Worm (Caenorhabditis elegans) whole organism, early embryonic: ENCODE results near the gene C47A4.5.

ENCODE experiments used
- B0310.2 ChIP-seq: sonication (generic microtip); optimal IDR thresholded peaks from 2 replicates; lab custom pipeline; 2016; ENCODE audit warnings: mild to moderate bottlenecking, missing genetic modification characterization, missing compliant biosample characterization
- F13C5.2 ChIP-seq: sonication (generic microtip); optimal IDR thresholded peaks from 2 replicates; lab custom pipeline; 2017; ENCODE audit warnings: mild to moderate bottlenecking, missing genetic modification characterization, inconsistent platforms, missing compliant biosample characterization
- aly-1 ChIP-seq: sonication (generic microtip); optimal IDR thresholded peaks from 2 replicates; lab custom pipeline; 2016; ENCODE audit warnings: missing genetic modification characterization, missing compliant biosample characterization
- ama-1 ChIP-seq: fragments of 150-350 bp; optimal IDR thresholded peaks from 2 replicates; lab custom pipeline; 2014
- ceh-13 ChIP-seq: fragments of 200-800 bp; sonication (Bioruptor generic); optimal IDR thresholded peaks from 2 replicates; lab custom pipeline; 2018; ENCODE audit warnings: mild to moderate bottlenecking, missing genetic modification characterization, missing compliant biosample characterization
- ceh-36 ChIP-seq: sonication (generic microtip); optimal IDR thresholded peaks from 2 replicates; lab custom pipeline; 2016; ENCODE audit warnings: missing genetic modification characterization, inconsistent platforms, missing compliant biosample characterization
- ets-7 ChIP-seq: sonication (generic microtip); optimal IDR thresholded peaks from 2 replicates; lab custom pipeline; 2016; ENCODE audit warnings: missing genotype, missing genetic modification characterization, missing compliant biosample characterization
- flt-1 ChIP-seq: fragments of 200-800 bp; sonication (Bioruptor generic); IDR thresholded peaks from 2 replicates; pipeline ENCODE4 v1.3.6; 2022; ENCODE audit warnings: missing genetic modification characterization, missing compliant biosample characterization
- hmbx-1 ChIP-seq: sonication (generic microtip); optimal IDR thresholded peaks from 2 replicates; lab custom pipeline; 2016; ENCODE audit warnings: mild to moderate bottlenecking, missing genetic modification characterization, missing compliant biosample characterization
- hmg-4 ChIP-seq: fragments of 200-800 bp; sonication (Bioruptor generic); optimal IDR thresholded peaks from 2 replicates; lab custom pipeline; 2018; ENCODE audit warnings: mild to moderate bottlenecking, missing genetic modification characterization, missing compliant biosample characterization
- hnd-1 ChIP-seq: sonication (generic microtip); optimal IDR thresholded peaks from 2 replicates; lab custom pipeline; 2016; ENCODE audit warnings: missing genetic modification characterization, missing compliant biosample characterization
- pes-1 ChIP-seq: fragments of 200-800 bp; sonication (Bioruptor generic); IDR thresholded peaks from 2 replicates; pipeline ENCODE4 v1.3.6; 2022; ENCODE audit warnings: missing genetic modification reagents, missing genetic modification characterization, missing compliant biosample characterization
- scrt-1 ChIP-seq: fragments of 200-800 bp; sonication (Bioruptor generic); IDR thresholded peaks from 2 replicates; pipeline ENCODE4 v1.3.6; 2022; ENCODE audit warnings: missing genetic modification characterization, missing compliant biosample characterization
- sea-1 ChIP-seq: fragments of 200-800 bp; sonication (Bioruptor generic); conservative IDR thresholded peaks from 2 replicates; pipeline ENCODE4 v1.3.6; 2022; ENCODE audit warnings: missing genetic modification characterization, missing compliant biosample characterization
- tbx-11 ChIP-seq: fragments of 200-800 bp; sonication (Bioruptor generic); IDR thresholded peaks from 2 replicates; pipeline ENCODE4 v1.3.6; 2022; ENCODE audit warnings: missing genetic modification characterization, missing compliant biosample characterization
- tbx-37 ChIP-seq: fragments of 200-800 bp; sonication (Bioruptor generic); conservative IDR thresholded peaks from 2 replicates; pipeline ENCODE4 v1.3.6; 2022; ENCODE audit warnings: missing genetic modification reagents, missing genetic modification characterization, missing compliant biosample characterization
- tra-4 ChIP-seq: sonication (generic microtip); optimal IDR thresholded peaks from 2 replicates; lab custom pipeline; 2017; ENCODE audit warnings: missing genetic modification characterization, missing compliant biosample characterization

C47A4.5 gene

ce11 chrIV:13707894-13708293 lies 37.6 kb upstream of the C47A4.5 start:
- TF ChIP-seq scrt-1 (no peak), hnd-1 (tag; lab: Kevin White, UChicago) (no peak), aly-1 (tag; lab: Kevin White, UChicago) (no peak), tbx-37 (GFP tag; lab: Robert Waterston, UW) (no peak), tra-4 (tag; lab: Kevin White, UChicago) (no peak), hmg-4 (GFP tag; lab: Kevin White, UChicago) (no peak), hmbx-1 (tag; lab: Kevin White, UChicago) (no peak), tbx-11 (GFP tag; lab: Robert Waterston, UW) (no peak), ceh-36 (tag; lab: Kevin White, UChicago) (no peak)

ce11 chrIV:13709069-13709640 lies 36.4 kb upstream of the C47A4.5 start:
- TF ChIP-seq B0310.2 (tag; lab: Kevin White, UChicago), result no peak
- TF ChIP-seq tbx-37 (GFP tag; lab: Robert Waterston, UW), result no peak
- no peak for TF ChIP-seq ets-7 (tag; lab: Kevin White, UChicago)
- TF ChIP-seq flt-1 (GFP tag; lab: Robert Waterston, UW), result no peak
- no peak for TF ChIP-seq hmbx-1 (tag; lab: Kevin White, UChicago)
- no peak for TF ChIP-seq hmg-4 (GFP tag; lab: Kevin White, UChicago)
- TF ChIP-seq aly-1 (tag; lab: Kevin White, UChicago), result no peak
- no peak for TF ChIP-seq scrt-1
- TF ChIP-seq sea-1 (GFP tag; lab: Robert Waterston, UW), result no peak
- no peak for TF ChIP-seq ceh-36 (tag; lab: Kevin White, UChicago)
- TF ChIP-seq hnd-1 (tag; lab: Kevin White, UChicago), result no peak
- no peak for TF ChIP-seq pes-1 (GFP tag; lab: Robert Waterston, UW)
- no peak for TF ChIP-seq ceh-13
- TF ChIP-seq F13C5.2, result no peak
- TF ChIP-seq ama-1 (lab: Kevin White, UChicago), result no peak
- TF ChIP-seq tbx-11 (GFP tag; lab: Robert Waterston, UW), result no peak
- TF ChIP-seq tra-4 (tag; lab: Kevin White, UChicago), result no peak

- TF ChIP-seq ama-1 (lab: Kevin White, UChicago), result no peak
- TF ChIP-seq F13C5.2, result no peak
- TF ChIP-seq B0310.2 (tag; lab: Kevin White, UChicago), result no peak
- no peak for TF ChIP-seq tbx-37 (GFP tag; lab: Robert Waterston, UW)
- no peak for TF ChIP-seq tra-4 (tag; lab: Kevin White, UChicago)
- no peak for TF ChIP-seq hmg-4 (GFP tag; lab: Kevin White, UChicago)
- TF ChIP-seq ets-7 (tag; lab: Kevin White, UChicago), result no peak
- TF ChIP-seq hnd-1 (tag; lab: Kevin White, UChicago), result no peak
- TF ChIP-seq aly-1 (tag; lab: Kevin White, UChicago), result no peak
- no peak for TF ChIP-seq ceh-36 (tag; lab: Kevin White, UChicago)
- no peak for TF ChIP-seq sea-1 (GFP tag; lab: Robert Waterston, UW)
- no peak for TF ChIP-seq scrt-1
Observed at ce11 chrIV:13710367-13710766, 35.1 kb upstream of the C47A4.5 start.

- TF ChIP-seq hmbx-1 (tag; lab: Kevin White, UChicago) (no peak), ets-7 (tag; lab: Kevin White, UChicago) (no peak), tra-4 (tag; lab: Kevin White, UChicago) (no peak), pes-1 (GFP tag; lab: Robert Waterston, UW) (no peak), hnd-1 (tag; lab: Kevin White, UChicago) (no peak), F13C5.2 (no peak), hmg-4 (GFP tag; lab: Kevin White, UChicago) (no peak), ceh-36 (tag; lab: Kevin White, UChicago) (no peak), ceh-13 (no peak), tbx-11 (GFP tag; lab: Robert Waterston, UW) (no peak), flt-1 (GFP tag; lab: Robert Waterston, UW) (no peak), scrt-1 (no peak), aly-1 (tag; lab: Kevin White, UChicago) (no peak), sea-1 (GFP tag; lab: Robert Waterston, UW) (no peak), tbx-37 (GFP tag; lab: Robert Waterston, UW) (no peak), B0310.2 (tag; lab: Kevin White, UChicago) (no peak)
Observed at ce11 chrIV:13716279-13716678, 29.2 kb upstream of the C47A4.5 start, which contains the start of gene C47A4.1. Gene C47A4.1, minus strand, starts transcription at chrIV:13716379.

- no peak for TF ChIP-seq ceh-13
- TF ChIP-seq tbx-11 (GFP tag; lab: Robert Waterston, UW), result no peak
- no peak for TF ChIP-seq tra-4 (tag; lab: Kevin White, UChicago)
- no peak for TF ChIP-seq B0310.2 (tag; lab: Kevin White, UChicago)
- TF ChIP-seq sea-1 (GFP tag; lab: Robert Waterston, UW), result no peak
Observed at ce11 chrIV:13716735-13717134, 28.8 kb upstream of the C47A4.5 start.

ce11 chrIV:13718918-13719317 lies 26.6 kb upstream of the C47A4.5 start:
- TF ChIP-seq tbx-11 (GFP tag; lab: Robert Waterston, UW) (no peak), B0310.2 (tag; lab: Kevin White, UChicago) (no peak), ama-1 (lab: Kevin White, UChicago) (no peak), hmg-4 (GFP tag; lab: Kevin White, UChicago) (no peak), hmbx-1 (tag; lab: Kevin White, UChicago) (no peak), hnd-1 (tag; lab: Kevin White, UChicago) (no peak), tbx-37 (GFP tag; lab: Robert Waterston, UW) (no peak), sea-1 (GFP tag; lab: Robert Waterston, UW) (no peak), F13C5.2 (no peak), ceh-13 (no peak), aly-1 (tag; lab: Kevin White, UChicago) (no peak), tra-4 (tag; lab: Kevin White, UChicago) (no peak), ets-7 (tag; lab: Kevin White, UChicago) (no peak), pes-1 (GFP tag; lab: Robert Waterston, UW) (no peak), scrt-1 (no peak)

- TF ChIP-seq aly-1 (tag; lab: Kevin White, UChicago), result no peak
- TF ChIP-seq scrt-1, result no peak
- TF ChIP-seq ama-1 (lab: Kevin White, UChicago), result no peak
- TF ChIP-seq ceh-36 (tag; lab: Kevin White, UChicago), result no peak
- TF ChIP-seq pes-1 (GFP tag; lab: Robert Waterston, UW), result no peak
- TF ChIP-seq F13C5.2, result no peak
- no peak for TF ChIP-seq flt-1 (GFP tag; lab: Robert Waterston, UW)
- TF ChIP-seq B0310.2 (tag; lab: Kevin White, UChicago), result no peak
- TF ChIP-seq hmg-4 (GFP tag; lab: Kevin White, UChicago), result no peak
- no peak for TF ChIP-seq ceh-13
- no peak for TF ChIP-seq ets-7 (tag; lab: Kevin White, UChicago)
- TF ChIP-seq tbx-11 (GFP tag; lab: Robert Waterston, UW), result no peak
Observed at ce11 chrIV:13721000-13721399, 24.5 kb upstream of the C47A4.5 start.
